Worm (Caenorhabditis elegans): Measurements from ENCODE around the gene R155.3.

R155.3 gene

DNA sequence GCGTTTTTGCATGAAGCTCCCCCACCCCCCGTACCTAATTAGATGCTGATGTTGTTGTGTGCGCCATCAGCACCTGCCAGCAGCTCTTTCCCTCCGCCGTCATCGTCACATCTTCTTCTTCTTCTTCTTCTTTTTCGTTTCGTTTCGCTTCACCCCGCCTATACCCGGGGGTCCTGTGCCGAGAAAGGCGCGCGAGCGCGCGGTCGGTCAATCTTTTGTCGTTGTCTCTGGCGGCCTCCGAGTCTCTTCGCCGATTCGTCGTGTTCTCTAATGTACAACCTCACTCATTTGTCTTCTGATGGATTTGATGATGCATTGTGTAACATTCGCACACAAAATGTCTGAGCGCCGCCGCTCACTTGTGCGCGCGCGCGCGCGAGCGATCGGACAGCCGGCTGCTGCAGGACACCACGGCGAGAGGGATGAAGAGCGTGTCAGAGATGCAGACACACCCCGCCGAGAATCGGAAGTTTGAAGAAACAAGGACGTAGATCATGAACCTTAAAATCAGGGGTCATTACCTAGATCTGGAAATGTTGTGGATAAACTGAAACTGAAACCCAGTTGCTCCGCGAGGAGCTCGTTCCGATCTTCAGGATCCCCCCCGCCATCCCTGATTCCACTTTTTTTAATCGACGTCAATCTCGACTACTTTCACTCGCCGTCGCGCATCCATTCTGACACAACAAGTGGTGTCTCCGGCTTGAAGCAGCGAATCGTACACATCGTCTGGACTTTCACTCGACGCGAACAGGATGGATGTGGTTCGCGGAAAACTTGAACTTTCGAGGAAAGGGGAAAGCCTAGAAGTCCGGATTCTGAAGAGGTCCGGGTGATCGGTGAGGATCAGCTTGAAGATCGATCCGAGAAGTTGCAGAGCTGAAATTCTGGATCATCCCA lies 52.9 kb downstream of the R155.3 start (continued):
- TF ChIP-seq lin-38 (GFP tag; IDR thresholded peaks at IDR 0.05) (peak; percentile 59), Y105C5A.15 (GFP tag; IDR thresholded peaks at IDR 0.05) (no peak), mes-2 (tag; optimal IDR thresholded peaks at IDR 0.05; ENCODE audit: poor library complexity, severe bottlenecking) (peak; percentile 69), ceh-20 (GFP tag; IDR thresholded peaks at IDR 0.05) (peak; percentile 98), T26A8.4 (GFP tag; IDR thresholded peaks at IDR 0.05) (peak; percentile 61; the same call in 1 of the 2 replicates), zfp-3 (GFP tag; conservative IDR thresholded peaks at IDR 0.05) (no peak), nhr-102 (tag; optimal IDR thresholded peaks at IDR 0.05) (peak; percentile 48), ceh-28 (tag; optimal IDR thresholded peaks at IDR 0.05) (peak; percentile 6), jun-1 (tag; optimal IDR thresholded peaks at IDR 0.05) (peak; percentile 40), ceh-62 (tag; optimal IDR thresholded peaks at IDR 0.05) (no peak), nhr-42 (GFP tag; IDR thresholded peaks at IDR 0.05) (0 out of 2 replicates have a peak, but pooled peaks have one; percentile 49), pqm-1 (tag; optimal IDR thresholded peaks at IDR 0.05) (no peak), unc-62 (GFP tag; optimal IDR thresholded peaks at IDR 0.05 in 1 of 2) (peak in 1 of 2 experiments; percentile 100), unc-62 (tag; optimal IDR thresholded peaks at IDR 0.05) (no peak), tag-97 (GFP tag; IDR thresholded peaks at IDR 0.05) (no peak), cey-2 (tag; optimal IDR thresholded peaks at IDR 0.05; ENCODE audit: borderline replicate concordance, insufficient read depth) (no peak), nhr-48 (tag; optimal IDR thresholded peaks at IDR 0.05) (peak; percentile 94), hlh-11 (tag; optimal IDR thresholded peaks at IDR 0.05) (peak; percentile 99), ZK546.5 (tag; optimal IDR thresholded peaks at IDR 0.05) (no peak), lim-7 (GFP tag; IDR thresholded peaks at IDR 0.05) (no peak), nhr-11 (tag; optimal IDR thresholded peaks at IDR 0.05) (peak; percentile 71)

DNA sequence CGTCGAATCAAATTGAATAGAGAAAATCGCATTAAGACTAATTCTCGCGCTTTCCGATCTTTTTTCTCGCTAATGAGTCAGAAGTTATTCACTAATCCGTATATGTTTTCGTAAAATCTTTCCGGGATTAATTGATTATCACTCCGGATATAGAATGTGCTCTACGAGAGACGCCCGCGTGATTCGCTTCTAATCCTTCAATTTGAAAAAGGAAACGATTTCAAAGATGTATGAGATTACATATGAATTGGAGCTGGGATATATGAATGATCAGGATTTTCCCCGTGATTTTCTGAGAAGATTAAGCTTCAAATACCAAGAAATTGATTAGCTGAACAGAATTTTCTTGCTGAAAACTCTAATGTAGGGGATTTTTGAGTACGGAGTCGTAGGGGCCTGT lies 54.0 kb downstream of the R155.3 start:
- TF ChIP-seq nhr-11 (tag; optimal IDR thresholded peaks at IDR 0.05), result peak; percentile 1
- TF ChIP-seq zip-11 (GFP tag; IDR thresholded peaks at IDR 0.05), result no peak
- TF ChIP-seq ceh-62 (tag; optimal IDR thresholded peaks at IDR 0.05), result no peak
- no peak for TF ChIP-seq dmd-8 (GFP tag; IDR thresholded peaks at IDR 0.05)
- TF ChIP-seq hmg-1.1 (GFP tag; IDR thresholded peaks at IDR 0.05), result no peak
- TF ChIP-seq T20F7.1 (GFP tag; optimal IDR thresholded peaks at IDR 0.05), result no peak
- TF ChIP-seq php-3 (GFP tag; IDR thresholded peaks at IDR 0.05), result no peak
- TF ChIP-seq nhr-6 (tag; optimal IDR thresholded peaks at IDR 0.05), result no peak

DNA sequence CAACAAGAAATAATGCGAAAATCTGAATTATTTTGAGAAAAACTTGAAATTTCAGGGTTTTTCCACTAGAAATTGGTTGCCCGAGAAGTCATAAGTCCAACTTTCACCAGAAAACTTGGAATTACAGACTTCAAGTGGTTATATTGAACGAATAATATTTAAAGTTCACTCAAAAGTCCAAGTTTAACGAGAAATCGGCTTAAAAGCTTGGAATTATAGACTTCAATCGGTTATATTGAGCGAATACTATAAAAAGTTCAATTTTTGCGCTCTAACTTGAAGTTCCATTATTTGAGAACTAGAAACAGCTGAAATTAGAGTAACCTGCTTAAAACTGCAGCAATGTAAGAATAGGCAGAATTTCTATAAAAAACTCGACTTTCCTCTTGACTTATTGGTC lies 54.5 kb downstream of the R155.3 start:
- TF ChIP-seq unc-62 (GFP tag; optimal IDR thresholded peaks at IDR 0.05 in 1 of 2) (peak in 1 of 2 experiments; percentile 93), unc-62 (tag; optimal IDR thresholded peaks at IDR 0.05) (no peak), tag-97 (GFP tag; IDR thresholded peaks at IDR 0.05) (no peak), attf-4 (tag; optimal IDR thresholded peaks at IDR 0.05) (no peak), Y75B8A.6 (GFP tag; IDR thresholded peaks at IDR 0.05) (no peak)
